Fruit fly (Drosophila melanogaster) whole organism: ENCODE measurements around the gene CG43896.

Experiments used
- CG8478 ChIP-seq: fragments of >200 bp; optimal IDR thresholded peaks from 2 replicates; lab custom pipeline; 2018; ENCODE audit warnings: inconsistent platforms
- EcR ChIP-seq, 2 experiments: fragments of >200 bp; optimal IDR thresholded peaks; 2 replicates each; lab custom pipeline; 2017; ENCODE audit warnings: missing biosample characterization in 2 of 2, missing genetic modification characterization in 2 of 2, missing genetic modification reagents in 2 of 2
- pan ChIP-seq: fragments of >200 bp; optimal IDR thresholded peaks from 2 replicates; lab custom pipeline; 2017
- psq ChIP-seq: fragments of >200 bp; optimal IDR thresholded peaks from 2 replicates; lab custom pipeline; 2017

dm6 chr3L:11984606-11985005 is 8.7 kb downstream of the CG43896 start, which contains the start of gene CG6938:
- TF ChIP-seq psq (lab: Kevin White, UChicago) (no peak), pan (lab: Kevin White, UChicago) (no peak), CG8478 (lab: Kevin White, UChicago) (no peak), EcR (GFP tag; optimal IDR thresholded peaks at IDR 0.05; lab: Kevin White, UChicago) (no peak)
